Worm (Caenorhabditis elegans) whole organism, L3 larva: ENCODE data around the gene nas-20.

Experiments used
- R02D3.7 ChIP-seq: fragments of 150-350 bp; optimal IDR thresholded peaks from 2 replicates; lab custom pipeline; 2014; ENCODE audit warnings: missing biosample characterization, missing genetic modification characterization
- ZK546.5 ChIP-seq: sonication (generic microtip); optimal IDR thresholded peaks from 2 replicates; lab custom pipeline; 2017; ENCODE audit warnings: missing biosample characterization, missing genetic modification characterization
- aly-2 ChIP-seq: fragments of 150-350 bp; optimal IDR thresholded peaks from 2 replicates; lab custom pipeline; 2014; ENCODE audit warnings: missing biosample characterization, missing genetic modification characterization
- ceh-28 ChIP-seq: fragments of 150-350 bp; optimal IDR thresholded peaks from 2 replicates; lab custom pipeline; 2014; ENCODE audit warnings: missing biosample characterization, missing genetic modification reagents, missing genetic modification characterization
- egl-5 ChIP-seq: fragments of 150-350 bp; optimal IDR thresholded peaks from 2 replicates; lab custom pipeline; 2017; ENCODE audit warnings: missing biosample characterization, missing genetic modification reagents, missing genetic modification characterization, inconsistent platforms
- elt-1 ChIP-seq: fragments of 150-350 bp; optimal IDR thresholded peaks from 2 replicates; lab custom pipeline; 2014; ENCODE audit warnings: missing biosample characterization, missing genetic modification characterization
- elt-2 ChIP-seq: sonication (generic microtip); optimal IDR thresholded peaks from 2 replicates; lab custom pipeline; 2016; ENCODE audit warnings: missing genetic modification reagents, mild to moderate bottlenecking, missing genetic modification characterization, missing compliant biosample characterization
- elt-3 ChIP-seq, 3 experiments: fragments of 150-350 bp in 1 of 3; sonication (generic microtip) in 2 of 3; optimal IDR thresholded peaks; 2 replicates in 2 of 3; 4 replicates in 1 of 3; lab custom pipeline; 2014 to 2017; ENCODE audit warnings: missing biosample characterization in 3 of 3, missing genetic modification characterization in 3 of 3
- fkh-10 ChIP-seq: sonication (generic microtip); optimal IDR thresholded peaks from 2 replicates; lab custom pipeline; 2017; ENCODE audit warnings: missing biosample characterization, missing genetic modification reagents, missing genetic modification characterization
- hmg-11 ChIP-seq: sonication (generic microtip); optimal IDR thresholded peaks from 2 replicates; lab custom pipeline; 2016; ENCODE audit warnings: missing genetic modification characterization, missing compliant biosample characterization
- jun-1 ChIP-seq: fragments of 150-350 bp; optimal IDR thresholded peaks from 2 replicates; lab custom pipeline; 2014; ENCODE audit warnings: missing biosample characterization, missing genetic modification reagents, missing genetic modification characterization
- lin-15B ChIP-seq: fragments of 150-350 bp; optimal IDR thresholded peaks from 2 replicates; lab custom pipeline; 2014; ENCODE audit warnings: missing biosample characterization, missing genetic modification characterization
- lin-39 ChIP-seq: fragments of 150-350 bp; optimal IDR thresholded peaks from 2 replicates; lab custom pipeline; 2018; ENCODE audit warnings: missing biosample characterization, missing genetic modification reagents, missing genetic modification characterization
- lsy-12 ChIP-seq: sonication (generic microtip); optimal IDR thresholded peaks from 2 replicates; lab custom pipeline; 2016; ENCODE audit warnings: mild to moderate bottlenecking, missing genetic modification characterization, missing compliant biosample characterization
- mdl-1 ChIP-seq: fragments of 150-350 bp; optimal IDR thresholded peaks from 2 replicates; lab custom pipeline; 2014; ENCODE audit warnings: missing biosample characterization, missing genetic modification characterization
- nfya-1 ChIP-seq: sonication (generic microtip); optimal IDR thresholded peaks from 2 replicates; lab custom pipeline; 2017; ENCODE audit warnings: missing genetic modification characterization, mild to moderate bottlenecking, missing compliant biosample characterization, antibody characterized with exemption, moderate library complexity; ENCODE audit not compliant: insufficient read depth
- nhr-23 ChIP-seq: fragments of 150-350 bp; optimal IDR thresholded peaks from 2 replicates; lab custom pipeline; 2014; ENCODE audit warnings: missing biosample characterization, missing genetic modification reagents, missing genetic modification characterization
- nhr-237 ChIP-seq: fragments of 150-350 bp; optimal IDR thresholded peaks from 2 replicates; lab custom pipeline; 2014; ENCODE audit warnings: missing biosample characterization, missing genetic modification characterization
- nhr-25 ChIP-seq: sonication (generic microtip); optimal IDR thresholded peaks from 2 replicates; lab custom pipeline; 2017; ENCODE audit warnings: missing biosample characterization, missing genetic modification characterization
- nhr-28 ChIP-seq: fragments of 150-350 bp; optimal IDR thresholded peaks from 2 replicates; lab custom pipeline; 2014; ENCODE audit warnings: missing biosample characterization, missing genetic modification characterization
- nhr-43 ChIP-seq: sonication (generic microtip); optimal IDR thresholded peaks from 2 replicates; lab custom pipeline; 2016; ENCODE audit warnings: mild to moderate bottlenecking, missing genetic modification characterization, missing compliant biosample characterization; ENCODE audit not compliant: poor library complexity, severe bottlenecking
- nhr-67 ChIP-seq: fragments of 150-350 bp; optimal IDR thresholded peaks from 2 replicates; lab custom pipeline; 2014; ENCODE audit warnings: missing biosample characterization, missing genetic modification characterization
- nhr-77 ChIP-seq: fragments of 150-350 bp; optimal IDR thresholded peaks from 2 replicates; lab custom pipeline; 2014; ENCODE audit warnings: missing biosample characterization, missing genetic modification characterization
- pha-4 ChIP-seq: fragments of 150-350 bp; optimal IDR thresholded peaks from 2 replicates; lab custom pipeline; 2014; ENCODE audit warnings: missing biosample characterization, missing genetic modification reagents, missing genetic modification characterization
- pqm-1 ChIP-seq: fragments of 150-350 bp; optimal IDR thresholded peaks from 2 replicates; lab custom pipeline; 2017; ENCODE audit warnings: missing biosample characterization, missing genetic modification characterization, inconsistent platforms
- sea-2 ChIP-seq: fragments of 150-350 bp; sonication (generic microtip); optimal IDR thresholded peaks from 4 replicates; lab custom pipeline; 2014; ENCODE audit warnings: missing biosample characterization, missing genetic modification reagents, missing genetic modification characterization
- snpc-4 ChIP-seq: fragments of 150-350 bp; optimal IDR thresholded peaks from 2 replicates; lab custom pipeline; 2014; ENCODE audit warnings: missing biosample characterization, missing genetic modification characterization
- tbx-2 ChIP-seq: sonication (generic microtip); optimal IDR thresholded peaks from 2 replicates; lab custom pipeline; 2016; ENCODE audit warnings: mild to moderate bottlenecking, missing genetic modification characterization, missing compliant biosample characterization
- unc-62 ChIP-seq: fragments of 150-350 bp; sonication (generic microtip); optimal IDR thresholded peaks from 4 replicates; lab custom pipeline; 2014; ENCODE audit warnings: missing biosample characterization, missing genetic modification reagents, missing genetic modification characterization
- zag-1 ChIP-seq: fragments of 150-350 bp; optimal IDR thresholded peaks from 2 replicates; lab custom pipeline; 2014; ENCODE audit warnings: missing biosample characterization, missing genetic modification characterization

Gene nas-20

ce11 chrV:11506347-11506746 is 34.2 kb upstream of the nas-20 start:
- TF ChIP-seq nhr-28 (tag; lab: Kevin White, UChicago) (no peak), ceh-28 (tag; lab: Kevin White, UChicago) (no peak), ZK546.5 (tag; lab: Kevin White, UChicago) (no peak), unc-62 (no peak), snpc-4 (tag; lab: Kevin White, UChicago) (no peak), elt-2 (tag; lab: Kevin White, UChicago) (no peak), aly-2 (tag; lab: Kevin White, UChicago) (no peak), pha-4 (tag; lab: Kevin White, UChicago) (peak; percentile 84), egl-5 (peak; percentile 48), elt-3 (tag; optimal IDR thresholded peaks at IDR 0.05; lab: Kevin White, UChicago) (no peak), tbx-2 (tag; lab: Kevin White, UChicago) (no peak), sea-2 (GFP tag; lab: Kevin White, UChicago) (no peak), nhr-43 (tag; lab: Kevin White, UChicago) (no peak), nfya-1 (tag; lab: Kevin White, UChicago) (peak; percentile 18), zag-1 (tag; lab: Kevin White, UChicago) (no peak), mdl-1 (tag; lab: Kevin White, UChicago) (no peak), fkh-10 (GFP tag; lab: Kevin White, UChicago) (no peak), nhr-77 (no peak), nhr-23 (no peak)
- TF ChIP-seq, all 47 proteins: peak for 3

ce11 chrV:11504853-11505397 is 32.8 kb upstream of the nas-20 start, which contains the start of the genes C55A6.1 and C55A6.10:
Gene C55A6.1, minus strand, starts transcription at chrV:11504968.
Gene C55A6.10, plus strand, starts transcription at chrV:11505347.
- TF ChIP-seq pha-4 (tag; lab: Kevin White, UChicago): peak; percentile 66
- peak; percentile 16 for TF ChIP-seq fkh-10 (GFP tag; lab: Kevin White, UChicago)
- peak; percentile 44 for TF ChIP-seq jun-1
- peak; percentile 61 for TF ChIP-seq nhr-23
- peak; percentile 68 for TF ChIP-seq hmg-11 (tag; lab: Kevin White, UChicago)
- TF ChIP-seq lin-15B (tag; lab: Kevin White, UChicago): peak; percentile 46
- TF ChIP-seq nhr-25 (tag; lab: Kevin White, UChicago): peak; percentile 47
- peak; percentile 49 for TF ChIP-seq lsy-12 (tag; lab: Kevin White, UChicago)
- peak; percentile 36 for TF ChIP-seq tbx-2 (tag; lab: Kevin White, UChicago)
- TF ChIP-seq lin-39 (tag; lab: Kevin White, UChicago): peak; percentile 22
- peak; percentile 20 for TF ChIP-seq snpc-4 (tag; lab: Kevin White, UChicago)
- peak; percentile 70 for TF ChIP-seq nhr-43 (tag; lab: Kevin White, UChicago)
- peak; percentile 83 for TF ChIP-seq nfya-1 (tag; lab: Kevin White, UChicago)
- peak; percentile 13 for TF ChIP-seq elt-1 (tag; lab: Kevin White, UChicago)
- peak; percentile 40 for TF ChIP-seq elt-2 (tag; lab: Kevin White, UChicago)
- peak; percentile 44 for TF ChIP-seq R02D3.7 (tag; lab: Kevin White, UChicago)
- TF ChIP-seq ceh-28 (tag; lab: Kevin White, UChicago): peak; percentile 61
- TF ChIP-seq pqm-1 (tag; lab: Kevin White, UChicago): peak; percentile 20
- TF ChIP-seq, all 47 proteins: peak for 18; not testable (repeated sequence) for 29

ce11 chrV:11503081-11503751 is 31.1 kb upstream of the nas-20 start, which contains the start of gene C55A6.12:
Gene C55A6.12, minus strand, starts transcription at chrV:11503131.
- TF ChIP-seq lsy-12 (tag; lab: Kevin White, UChicago) (no peak), nhr-67 (tag; lab: Kevin White, UChicago) (no peak), snpc-4 (tag; lab: Kevin White, UChicago) (no peak), lin-15B (tag; lab: Kevin White, UChicago) (peak; percentile 27), nhr-43 (tag; lab: Kevin White, UChicago) (peak; percentile 24), nfya-1 (tag; lab: Kevin White, UChicago) (peak; percentile 100)
- TF ChIP-seq, all 47 proteins: peak for 3

ce11 chrV:11500980-11501379 is 28.9 kb upstream of the nas-20 start:
- no peak for TF ChIP-seq zag-1 (tag; lab: Kevin White, UChicago)
- peak; percentile 25 for TF ChIP-seq elt-2 (tag; lab: Kevin White, UChicago)
- no peak for TF ChIP-seq nhr-237 (tag; lab: Kevin White, UChicago)
